Worm (Caenorhabditis elegans) whole organism, L4 larva: ENCODE results near the gene F17C11.11.

Experiments
- F26F4.8 ChIP-seq: fragments of 200-800 bp; sonication (Bioruptor generic); conservative IDR thresholded peaks from 2 replicates; pipeline ENCODE4 v1.3.6; 2022; ENCODE audit warnings: missing genetic modification characterization, missing compliant biosample characterization
- F37D6.2 ChIP-seq: sonication (generic microtip); optimal IDR thresholded peaks from 2 replicates; lab custom pipeline; 2016; ENCODE audit warnings: mild to moderate bottlenecking, missing genetic modification characterization, missing compliant biosample characterization
- T20F7.1 ChIP-seq: fragments of 200-800 bp; sonication (Bioruptor generic); optimal IDR thresholded peaks from 2 replicates; lab custom pipeline; 2018; ENCODE audit warnings: mild to moderate bottlenecking, missing genetic modification characterization, missing compliant biosample characterization
- T26A8.4 ChIP-seq: fragments of 200-800 bp; sonication (Bioruptor generic); IDR thresholded peaks from 2 replicates; pipeline ENCODE4 v1.3.6; 2022; ENCODE audit warnings: missing genetic modification characterization, missing compliant biosample characterization
- Y48G9A.11 ChIP-seq: fragments of 200-800 bp; sonication (Bioruptor generic); IDR thresholded peaks from 2 replicates; pipeline ENCODE4 v1.3.6; 2022; ENCODE audit warnings: missing genetic modification reagents, missing genetic modification characterization, missing compliant biosample characterization
- Y5F2A.4 ChIP-seq: fragments of 200-800 bp; sonication (Bioruptor generic); optimal IDR thresholded peaks from 2 replicates; lab custom pipeline; 2018; ENCODE audit warnings: mild to moderate bottlenecking, missing genetic modification characterization, missing compliant biosample characterization
- Y75B8A.6 ChIP-seq: fragments of 200-800 bp; sonication (Bioruptor generic); IDR thresholded peaks from 2 replicates; pipeline ENCODE4 v1.3.6; 2022; ENCODE audit warnings: missing genetic modification reagents, missing genetic modification characterization, missing compliant biosample characterization
- ZK337.2 ChIP-seq: fragments of 200-800 bp; sonication (Bioruptor generic); IDR thresholded peaks from 2 replicates; pipeline ENCODE4 v1.3.6; 2022; ENCODE audit warnings: missing genetic modification reagents, missing genetic modification characterization, missing compliant biosample characterization
- ZK546.5 ChIP-seq, 2 experiments: sonication (generic microtip); optimal IDR thresholded peaks; 2 replicates each; lab custom pipeline; 2017; ENCODE audit warnings: missing biosample characterization in 2 of 2, missing genetic modification characterization in 2 of 2
- aly-2 ChIP-seq: sonication (generic microtip); optimal IDR thresholded peaks from 2 replicates; lab custom pipeline; 2018; ENCODE audit warnings: missing biosample characterization, missing genetic modification characterization
- arid-1 ChIP-seq: fragments of 200-800 bp; sonication (Bioruptor generic); conservative IDR thresholded peaks from 2 replicates; pipeline ENCODE4 v1.3.6; 2022; ENCODE audit warnings: missing genetic modification reagents, missing genetic modification characterization, missing compliant biosample characterization
- ceh-32 ChIP-seq: sonication (generic microtip); optimal IDR thresholded peaks from 2 replicates; lab custom pipeline; 2016; ENCODE audit warnings: mild to moderate bottlenecking, missing genetic modification characterization, missing compliant biosample characterization; ENCODE audit not compliant: poor library complexity
- ceh-82 ChIP-seq: sonication (generic microtip); optimal IDR thresholded peaks from 2 replicates; lab custom pipeline; 2017; ENCODE audit warnings: missing biosample characterization, missing genetic modification characterization
- cey-2 ChIP-seq: sonication (generic microtip); optimal IDR thresholded peaks from 3 replicates; lab custom pipeline; 2017; ENCODE audit warnings: missing genetic modification characterization, mild to moderate bottlenecking, missing compliant biosample characterization, antibody characterized with exemption, borderline replicate concordance; ENCODE audit not compliant: insufficient read depth
- daf-19 ChIP-seq: fragments of 200-800 bp; sonication (Bioruptor generic); conservative IDR thresholded peaks from 2 replicates; pipeline ENCODE4 v1.3.6; 2022; ENCODE audit warnings: missing genetic modification characterization, missing compliant biosample characterization
- dmd-6 ChIP-seq: fragments of 200-800 bp; sonication (Bioruptor generic); IDR thresholded peaks from 2 replicates; pipeline ENCODE4 v1.3.6; 2022; ENCODE audit warnings: missing genetic modification reagents, missing genetic modification characterization, missing compliant biosample characterization
- dmd-9 ChIP-seq: fragments of 200-800 bp; sonication (Bioruptor generic); IDR thresholded peaks from 2 replicates; pipeline ENCODE4 v1.3.6; 2022; ENCODE audit warnings: missing genetic modification reagents, missing genetic modification characterization, missing compliant biosample characterization
- dve-1 ChIP-seq: sonication (generic microtip); optimal IDR thresholded peaks from 2 replicates; lab custom pipeline; 2017; ENCODE audit warnings: antibody characterized with exemption, mild to moderate bottlenecking, missing genetic modification characterization, missing compliant biosample characterization; ENCODE audit not compliant: insufficient read depth
- gei-8 ChIP-seq: fragments of 200-800 bp; sonication (Bioruptor generic); optimal IDR thresholded peaks from 2 replicates; lab custom pipeline; 2018; ENCODE audit warnings: mild to moderate bottlenecking, missing genetic modification characterization, missing compliant biosample characterization
- hif-1 ChIP-seq, 2 experiments: sonication (generic microtip); optimal IDR thresholded peaks; 2 replicates each; lab custom pipeline; 2016 to 2017; ENCODE audit warnings: missing compliant biosample characterization in 2 of 2, missing genetic modification characterization in 2 of 2, missing genetic modification reagents in 2 of 2, missing genotype in 2 of 2, mild to moderate bottlenecking in 1 of 2
- hlh-30 ChIP-seq: sonication (generic microtip); optimal IDR thresholded peaks from 2 replicates; lab custom pipeline; 2017; ENCODE audit warnings: antibody characterized with exemption, mild to moderate bottlenecking, missing genetic modification characterization, missing compliant biosample characterization; ENCODE audit not compliant: insufficient read depth
- hmg-1.1 ChIP-seq: fragments of 200-800 bp; sonication (Bioruptor generic); IDR thresholded peaks from 2 replicates; pipeline ENCODE4 v1.3.6; 2022; ENCODE audit warnings: missing genetic modification reagents, missing genetic modification characterization, missing compliant biosample characterization
- lim-7 ChIP-seq: fragments of 200-800 bp; sonication (Bioruptor generic); IDR thresholded peaks from 2 replicates; pipeline ENCODE4 v1.3.6; 2022; ENCODE audit warnings: missing genetic modification characterization, missing compliant biosample characterization
- lin-1 ChIP-seq: fragments of 200-800 bp; sonication (Bioruptor generic); IDR thresholded peaks from 2 replicates; pipeline ENCODE4 v1.3.6; 2022; ENCODE audit warnings: missing genetic modification reagents, missing genetic modification characterization, missing compliant biosample characterization
- lin-13 ChIP-seq: fragments of 150-350 bp; optimal IDR thresholded peaks from 2 replicates; lab custom pipeline; 2014; ENCODE audit warnings: missing biosample characterization, missing genetic modification reagents, missing genetic modification characterization
- lin-15B ChIP-seq: fragments of 150-350 bp; sonication (generic microtip); optimal IDR thresholded peaks from 3 replicates; lab custom pipeline; 2014; ENCODE audit warnings: missing biosample characterization, missing genetic modification characterization
- lin-29 ChIP-seq: fragments of 200-800 bp; sonication (Bioruptor generic); IDR thresholded peaks from 2 replicates; pipeline ENCODE4 v1.3.6; 2022; ENCODE audit warnings: missing genetic modification reagents, missing genetic modification characterization, missing compliant biosample characterization
- lin-39 ChIP-seq: fragments of 150-350 bp; optimal IDR thresholded peaks from 2 replicates; lab custom pipeline; 2014; ENCODE audit warnings: missing biosample characterization, missing genetic modification reagents, missing genetic modification characterization
- lir-3 ChIP-seq: sonication (generic microtip); optimal IDR thresholded peaks from 2 replicates; lab custom pipeline; 2016; ENCODE audit warnings: mild to moderate bottlenecking, missing genetic modification characterization, missing compliant biosample characterization
- madf-5 ChIP-seq, 2 experiments: fragments of 200-800 bp; sonication (Bioruptor generic); IDR thresholded peaks; 2 replicates each; pipeline ENCODE4 v1.3.6; 2022; ENCODE audit warnings: missing compliant biosample characterization in 2 of 2, missing genetic modification characterization in 2 of 2
- madf-9 ChIP-seq: fragments of 200-800 bp; sonication (Bioruptor generic); conservative IDR thresholded peaks from 2 replicates; pipeline ENCODE4 v1.3.6; 2022; ENCODE audit warnings: missing genetic modification reagents, missing genetic modification characterization, missing compliant biosample characterization
- mdt-29 ChIP-seq: fragments of 200-800 bp; sonication (Bioruptor generic); IDR thresholded peaks from 2 replicates; pipeline ENCODE4 v1.3.6; 2022; ENCODE audit warnings: missing genetic modification reagents, missing genetic modification characterization, missing compliant biosample characterization
- mxl-2 ChIP-seq: fragments of 200-800 bp; sonication (Bioruptor generic); conservative IDR thresholded peaks from 2 replicates; pipeline ENCODE4 v1.3.6; 2022; ENCODE audit warnings: missing genetic modification reagents, missing genetic modification characterization, missing compliant biosample characterization
- nhr-10 ChIP-seq: fragments of 150-350 bp; optimal IDR thresholded peaks from 2 replicates; lab custom pipeline; 2014; ENCODE audit warnings: missing biosample characterization, missing genetic modification characterization
- nhr-102 ChIP-seq: sonication (generic microtip); optimal IDR thresholded peaks from 2 replicates; lab custom pipeline; 2016; ENCODE audit warnings: mild to moderate bottlenecking, missing genetic modification characterization, moderate library complexity, missing compliant biosample characterization
- nhr-11 ChIP-seq: fragments of 150-350 bp; optimal IDR thresholded peaks from 2 replicates; lab custom pipeline; 2014; ENCODE audit warnings: missing biosample characterization, missing genetic modification characterization
- nhr-42 ChIP-seq: fragments of 200-800 bp; sonication (Bioruptor generic); IDR thresholded peaks from 2 replicates; pipeline ENCODE4 v1.3.6; 2022; ENCODE audit warnings: missing genetic modification characterization, missing compliant biosample characterization
- nhr-48 ChIP-seq: sonication (generic microtip); optimal IDR thresholded peaks from 2 replicates; lab custom pipeline; 2016; ENCODE audit warnings: mild to moderate bottlenecking, missing genetic modification characterization, missing compliant biosample characterization
- nhr-77 ChIP-seq: fragments of 150-350 bp; optimal IDR thresholded peaks from 2 replicates; lab custom pipeline; 2014; ENCODE audit warnings: missing biosample characterization, missing genetic modification characterization
- rbr-2 ChIP-seq: sonication (generic microtip); optimal IDR thresholded peaks from 2 replicates; lab custom pipeline; 2016; ENCODE audit warnings: missing genotype, missing genetic modification characterization, missing compliant biosample characterization
- sdz-12 ChIP-seq: fragments of 200-800 bp; sonication (Bioruptor generic); optimal IDR thresholded peaks from 2 replicates; lab custom pipeline; 2018; ENCODE audit warnings: mild to moderate bottlenecking, missing genetic modification characterization, missing compliant biosample characterization
- set-16 ChIP-seq: fragments of 200-800 bp; sonication (Bioruptor generic); IDR thresholded peaks from 2 replicates; pipeline ENCODE4 v1.3.6; 2022; ENCODE audit warnings: missing genetic modification reagents, missing genetic modification characterization, missing compliant biosample characterization
- skn-1 ChIP-seq: fragments of 150-350 bp; optimal IDR thresholded peaks from 2 replicates; lab custom pipeline; 2014; ENCODE audit warnings: missing biosample characterization, missing genetic modification characterization
- snpc-1.2 ChIP-seq: fragments of 200-800 bp; sonication (Bioruptor generic); IDR thresholded peaks from 2 replicates; pipeline ENCODE4 v1.3.6; 2022; ENCODE audit warnings: missing genetic modification reagents, missing genetic modification characterization, missing compliant biosample characterization
- snpc-4 ChIP-seq: fragments of 150-350 bp; optimal IDR thresholded peaks from 2 replicates; lab custom pipeline; 2014; ENCODE audit warnings: missing biosample characterization, missing genetic modification characterization
- spr-3 ChIP-seq: fragments of 200-800 bp; sonication (Bioruptor generic); optimal IDR thresholded peaks from 2 replicates; lab custom pipeline; 2018; ENCODE audit warnings: mild to moderate bottlenecking, missing genetic modification characterization, missing compliant biosample characterization
- tag-97 ChIP-seq: fragments of 200-800 bp; sonication (Bioruptor generic); IDR thresholded peaks from 2 replicates; pipeline ENCODE4 v1.3.6; 2022; ENCODE audit warnings: missing genetic modification characterization, missing compliant biosample characterization
- unc-39 ChIP-seq: sonication (generic microtip); optimal IDR thresholded peaks from 2 replicates; lab custom pipeline; 2017; ENCODE audit warnings: missing biosample characterization, missing genetic modification characterization
- zag-1 ChIP-seq: fragments of 150-350 bp; optimal IDR thresholded peaks from 2 replicates; lab custom pipeline; 2014; ENCODE audit warnings: missing biosample characterization, missing genetic modification characterization
- zfp-2 ChIP-seq: sonication (generic microtip); optimal IDR thresholded peaks from 2 replicates; lab custom pipeline; 2016; ENCODE audit warnings: mild to moderate bottlenecking, missing genetic modification characterization, missing compliant biosample characterization
- zip-11 ChIP-seq: fragments of 200-800 bp; sonication (Bioruptor generic); IDR thresholded peaks from 2 replicates; pipeline ENCODE4 v1.3.6; 2022; ENCODE audit warnings: missing genetic modification characterization, missing compliant biosample characterization

Gene F17C11.11

ce11 chrV:10965501-10965900 lies 26.9 kb upstream of the F17C11.11 start, which contains the start of the genes ctf-4 and eef-1G (continued):
- TF ChIP-seq F37D6.2 (tag; lab: Kevin White, UChicago), result peak; percentile 86
- peak; percentile 95 for TF ChIP-seq rbr-2 (tag; lab: Kevin White, UChicago)
- peak; percentile 87 for TF ChIP-seq arid-1 (GFP tag; lab: Robert Waterston, UW)
- TF ChIP-seq T26A8.4 (GFP tag; lab: Robert Waterston, UW), result peak; percentile 95
- no peak for TF ChIP-seq daf-19 (GFP tag; lab: Robert Waterston, UW)
- peak; percentile 62 to 84 for TF ChIP-seq hif-1 (tag; optimal IDR thresholded peaks at IDR 0.05; lab: Kevin White, UChicago)
- peak; percentile 94 for TF ChIP-seq lin-1 (GFP tag; lab: Robert Waterston, UW)
- peak in 1 of 2 experiments; percentile 67 for TF ChIP-seq ZK546.5 (tag; optimal IDR thresholded peaks at IDR 0.05; lab: Kevin White, UChicago)
- peak; percentile 91 for TF ChIP-seq hlh-30 (tag; lab: Kevin White, UChicago)
- TF ChIP-seq nhr-42, result peak; percentile 87; the same call in 1 of the 2 replicates
- TF ChIP-seq cey-2 (tag; lab: Kevin White, UChicago), result no peak
- no peak for TF ChIP-seq unc-39 (tag; lab: Kevin White, UChicago)
- TF ChIP-seq zag-1 (tag; lab: Kevin White, UChicago), result no peak
- TF ChIP-seq spr-3 (GFP tag; lab: Kevin White, UChicago), result peak; percentile 66
- peak; percentile 92 for TF ChIP-seq lin-13 (GFP tag; lab: Kevin White, UChicago)
- TF ChIP-seq gei-8 (GFP tag; lab: Kevin White, UChicago), result no peak
- TF ChIP-seq dve-1 (tag; lab: Kevin White, UChicago), result peak; percentile 98
- no peak for TF ChIP-seq tag-97 (GFP tag; lab: Robert Waterston, UW)
- TF ChIP-seq nhr-11 (tag; lab: Kevin White, UChicago), result peak; percentile 98
- TF ChIP-seq skn-1 (tag; lab: Kevin White, UChicago), result no peak
- TF ChIP-seq ZK337.2 (GFP tag; lab: Robert Waterston, UW), result no peak
- peak; percentile 31 for TF ChIP-seq set-16
- peak; percentile 89 for TF ChIP-seq mdt-29 (GFP tag; lab: Robert Waterston, UW)
- TF ChIP-seq lin-39, result no peak
- peak; percentile 87; the same call in 1 of the 2 replicates for TF ChIP-seq madf-9 (GFP tag; lab: Robert Waterston, UW)
- TF ChIP-seq hmg-1.1 (GFP tag; lab: Robert Waterston, UW), result peak; percentile 94
- TF ChIP-seq madf-5 (GFP tag; IDR thresholded peaks at IDR 0.05; lab: Robert Waterston, UW), result no peak
- peak; percentile 32 for TF ChIP-seq snpc-4 (tag; lab: Kevin White, UChicago)
- TF ChIP-seq Y75B8A.6, result peak; percentile 73; the same call in 1 of the 2 replicates
- TF ChIP-seq nhr-10 (tag; lab: Kevin White, UChicago), result peak; percentile 82
- no peak for TF ChIP-seq zip-11 (GFP tag; lab: Robert Waterston, UW)
- TF ChIP-seq F26F4.8, result no peak
- peak; percentile 56 for TF ChIP-seq ceh-32
- TF ChIP-seq dmd-9 (GFP tag; lab: Robert Waterston, UW), result peak; percentile 74
- no peak for TF ChIP-seq sdz-12
- TF ChIP-seq zfp-2 (tag; lab: Kevin White, UChicago), result peak; percentile 84
- TF ChIP-seq nhr-102, result peak; percentile 96
- TF ChIP-seq T20F7.1, result peak; percentile 91
- peak; percentile 98 for TF ChIP-seq dmd-6 (GFP tag; lab: Robert Waterston, UW)
- TF ChIP-seq mxl-2 (GFP tag; lab: Robert Waterston, UW), result no peak
- peak; percentile 28 for TF ChIP-seq Y5F2A.4 (GFP tag; lab: Kevin White, UChicago)
- peak; percentile 77 for TF ChIP-seq lin-15B (tag; lab: Kevin White, UChicago)
- peak; percentile 98 for TF ChIP-seq nhr-77 (tag; lab: Kevin White, UChicago)
- no peak for TF ChIP-seq ceh-82
- no peak for TF ChIP-seq aly-2 (tag; lab: Kevin White, UChicago)
- TF ChIP-seq lin-29, result peak; percentile 86
- TF ChIP-seq lim-7 (GFP tag; lab: Robert Waterston, UW), result no peak
- TF ChIP-seq nhr-48, result peak; percentile 94
- peak; percentile 71; the same call in 1 of the 2 replicates for TF ChIP-seq snpc-1.2 (GFP tag; lab: Robert Waterston, UW)
- peak; percentile 6 for TF ChIP-seq lir-3
- TF ChIP-seq Y48G9A.11, result peak; percentile 7; the same call in 1 of the 2 replicates
